Fruit fly (Drosophila melanogaster) whole organism, prepupa: ENCODE data around the gene GstZ1.

Experiments used
- Blimp-1 ChIP-seq: fragments of 200-800 bp; sonication (Bioruptor generic); optimal IDR thresholded peaks from 3 replicates; lab custom pipeline; 2017; ENCODE audit warnings: missing biosample characterization, missing genetic modification characterization, mild to moderate bottlenecking, moderate library complexity, missing genetic modification reagents
- CG16779 ChIP-seq: fragments of 200-800 bp; sonication (Bioruptor generic); optimal IDR thresholded peaks from 3 replicates; lab custom pipeline; 2017; ENCODE audit warnings: missing biosample characterization, mild to moderate bottlenecking, missing genetic modification characterization
- CG34406 ChIP-seq: fragments of 200-800 bp; sonication (Bioruptor generic); optimal IDR thresholded peaks from 3 replicates; lab custom pipeline; 2016; ENCODE audit warnings: missing biosample characterization, missing genetic modification characterization
- Gug ChIP-seq: fragments of 200-800 bp; sonication (Bioruptor generic); IDR thresholded peaks from 2 replicates; pipeline ENCODE4 v1.3.6; 2022; ENCODE audit warnings: missing biosample characterization, missing genetic modification characterization
- Sox102F ChIP-seq: fragments of 200-800 bp; sonication (Bioruptor generic); optimal IDR thresholded peaks from 2 replicates; lab custom pipeline; 2016; ENCODE audit warnings: missing biosample characterization, mild to moderate bottlenecking, missing genetic modification characterization
- vri ChIP-seq: fragments of 200-800 bp; sonication (Bioruptor generic); optimal IDR thresholded peaks from 3 replicates; lab custom pipeline; 2016; ENCODE audit warnings: missing biosample characterization, mild to moderate bottlenecking, missing genetic modification characterization

DNA sequence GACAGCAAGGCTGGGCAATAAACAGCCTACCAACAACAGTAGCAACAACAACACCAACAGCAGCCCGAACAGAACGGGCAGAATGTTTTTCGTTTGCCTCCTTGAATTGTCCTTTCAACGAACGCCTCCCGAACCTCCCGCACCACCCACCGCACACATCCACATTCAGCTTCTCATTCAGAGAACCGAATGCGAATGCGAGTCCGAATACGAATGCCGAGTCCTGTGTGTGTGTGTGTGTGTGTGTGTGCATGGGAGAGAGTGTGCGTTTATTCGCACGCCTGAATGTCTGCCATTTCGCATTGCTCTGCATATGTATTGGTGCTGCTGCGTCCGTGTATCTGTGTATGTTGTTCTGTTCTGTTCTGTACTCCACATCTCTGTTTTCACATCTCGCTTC, 32.1 kb upstream of the GstZ1 start:
- no peak for TF ChIP-seq vri
- no peak for TF ChIP-seq CG34406 (GFP tag; lab: Kevin White, UChicago)
- TF ChIP-seq Sox102F, result no peak
- no peak for TF ChIP-seq Blimp-1
- TF ChIP-seq CG16779, result no peak
- TF ChIP-seq Gug (GFP tag; lab: Robert Waterston, UW), result no peak
